Worm (Caenorhabditis elegans) whole organism, mixed stage, embryonic: Measurements from ENCODE around the gene nhr-123.

Source experiments
- bed-3 ChIP-seq: fragments of 200-800 bp; sonication (Bioruptor generic); optimal IDR thresholded peaks from 3 replicates; lab custom pipeline; 2018; ENCODE audit warnings: mild to moderate bottlenecking, missing genetic modification characterization, moderate library complexity, missing compliant biosample characterization
- blmp-1 ChIP-seq: fragments of 150-350 bp; optimal IDR thresholded peaks from 2 replicates; lab custom pipeline; 2014; ENCODE audit warnings: missing biosample characterization, missing genetic modification characterization
- ceh-39 ChIP-seq: fragments of 150-350 bp; optimal IDR thresholded peaks from 2 replicates; lab custom pipeline; 2014; ENCODE audit warnings: missing biosample characterization, missing genetic modification characterization
- ceh-43 ChIP-seq: fragments of 200-800 bp; sonication (Bioruptor generic); optimal IDR thresholded peaks from 2 replicates; lab custom pipeline; 2018; ENCODE audit warnings: mild to moderate bottlenecking, missing genetic modification characterization, moderate library complexity, missing compliant biosample characterization
- ceh-83 ChIP-seq: fragments of 200-800 bp; sonication (Bioruptor generic); optimal IDR thresholded peaks from 2 replicates; lab custom pipeline; 2018; ENCODE audit warnings: mild to moderate bottlenecking, missing genetic modification characterization, missing compliant biosample characterization
- ces-1 ChIP-seq: fragments of 150-350 bp; optimal IDR thresholded peaks from 2 replicates; lab custom pipeline; 2014; ENCODE audit warnings: missing biosample characterization, missing genetic modification reagents, missing genetic modification characterization
- cnd-1 ChIP-seq: fragments of 200-800 bp; sonication (Bioruptor generic); optimal IDR thresholded peaks from 2 replicates; lab custom pipeline; 2018; ENCODE audit warnings: mild to moderate bottlenecking, missing genetic modification characterization, missing compliant biosample characterization
- drap-1 ChIP-seq: fragments of 200-800 bp; sonication (Bioruptor generic); optimal IDR thresholded peaks from 3 replicates; lab custom pipeline; 2018; ENCODE audit warnings: mild to moderate bottlenecking, missing genetic modification characterization, missing compliant biosample characterization
- elt-1 ChIP-seq: sonication (generic microtip); optimal IDR thresholded peaks from 2 replicates; lab custom pipeline; 2017; ENCODE audit warnings: missing genetic modification characterization, mild to moderate bottlenecking, missing compliant biosample characterization, antibody characterized with exemption, moderate library complexity, borderline replicate concordance; ENCODE audit not compliant: insufficient read depth
- elt-3 ChIP-seq: fragments of 150-350 bp; optimal IDR thresholded peaks from 2 replicates; lab custom pipeline; 2014; ENCODE audit warnings: missing biosample characterization, missing genetic modification characterization
- flh-1 ChIP-seq: fragments of 200-800 bp; sonication (Bioruptor generic); optimal IDR thresholded peaks from 2 replicates; lab custom pipeline; 2018; ENCODE audit warnings: mild to moderate bottlenecking, missing genetic modification characterization, moderate library complexity, missing compliant biosample characterization
- ham-2 ChIP-seq: fragments of 200-800 bp; sonication (Bioruptor generic); optimal IDR thresholded peaks from 2 replicates; lab custom pipeline; 2018; ENCODE audit warnings: mild to moderate bottlenecking, missing genetic modification characterization, missing compliant biosample characterization
- hlh-1 ChIP-seq: fragments of 150-350 bp; optimal IDR thresholded peaks from 2 replicates; lab custom pipeline; 2014; ENCODE audit warnings: missing biosample characterization, missing genetic modification reagents, missing genetic modification characterization
- lin-13 ChIP-seq: fragments of 150-350 bp; optimal IDR thresholded peaks from 2 replicates; lab custom pipeline; 2014; ENCODE audit warnings: missing biosample characterization, missing genetic modification characterization
- mab-5 ChIP-seq: fragments of 150-350 bp; optimal IDR thresholded peaks from 2 replicates; lab custom pipeline; 2014; ENCODE audit warnings: missing biosample characterization, missing genetic modification characterization
- mep-1 ChIP-seq: fragments of 150-350 bp; optimal IDR thresholded peaks from 2 replicates; lab custom pipeline; 2017; ENCODE audit warnings: missing biosample characterization, missing genetic modification reagents, missing genetic modification characterization, inconsistent platforms
- mls-2 ChIP-seq: sonication (generic microtip); optimal IDR thresholded peaks from 2 replicates; lab custom pipeline; 2016; ENCODE audit warnings: mild to moderate bottlenecking, missing genetic modification characterization, moderate library complexity, missing compliant biosample characterization
- nhr-12 ChIP-seq: fragments of 150-350 bp; optimal IDR thresholded peaks from 2 replicates; lab custom pipeline; 2014; ENCODE audit warnings: missing biosample characterization, missing genetic modification characterization
- nhr-2 ChIP-seq: fragments of 150-350 bp; optimal IDR thresholded peaks from 2 replicates; lab custom pipeline; 2014; ENCODE audit warnings: missing biosample characterization, missing genetic modification characterization
- nhr-237 ChIP-seq: fragments of 150-350 bp; optimal IDR thresholded peaks from 2 replicates; lab custom pipeline; 2014; ENCODE audit warnings: missing biosample characterization, missing genetic modification characterization
- nhr-28 ChIP-seq: fragments of 150-350 bp; optimal IDR thresholded peaks from 2 replicates; lab custom pipeline; 2014; ENCODE audit warnings: missing biosample characterization, missing genetic modification characterization
- nhr-76 ChIP-seq: sonication (generic microtip); optimal IDR thresholded peaks from 2 replicates; lab custom pipeline; 2017; ENCODE audit warnings: missing biosample characterization, missing genetic modification characterization
- pha-4 ChIP-seq: fragments of 150-350 bp; optimal IDR thresholded peaks from 2 replicates; lab custom pipeline; 2018; ENCODE audit warnings: missing biosample characterization, missing genetic modification reagents, missing genetic modification characterization
- snpc-4 ChIP-seq: fragments of 150-350 bp; optimal IDR thresholded peaks from 2 replicates; lab custom pipeline; 2014; ENCODE audit warnings: missing biosample characterization, missing genetic modification characterization
- sptf-1 ChIP-seq: sonication (generic microtip); optimal IDR thresholded peaks from 2 replicates; lab custom pipeline; 2017; ENCODE audit warnings: mild to moderate bottlenecking, missing genetic modification characterization, moderate library complexity, missing compliant biosample characterization
- tbx-8 ChIP-seq: fragments of 200-800 bp; sonication (Bioruptor generic); optimal IDR thresholded peaks from 2 replicates; lab custom pipeline; 2018; ENCODE audit warnings: mild to moderate bottlenecking, missing genetic modification characterization, moderate library complexity, missing compliant biosample characterization
- unc-120 ChIP-seq: sonication (generic microtip); optimal IDR thresholded peaks from 2 replicates; lab custom pipeline; 2017; ENCODE audit warnings: missing genetic modification characterization, missing compliant biosample characterization; ENCODE audit not compliant: poor library complexity, severe bottlenecking
- unc-39 ChIP-seq: fragments of 150-350 bp; optimal IDR thresholded peaks from 2 replicates; lab custom pipeline; 2014; ENCODE audit warnings: missing biosample characterization, missing genetic modification characterization
- unc-62 ChIP-seq: fragments of 150-350 bp; optimal IDR thresholded peaks from 2 replicates; lab custom pipeline; 2014; ENCODE audit warnings: missing biosample characterization, missing genetic modification reagents, missing genetic modification characterization
- zip-8 ChIP-seq: fragments of 150-350 bp; optimal IDR thresholded peaks from 2 replicates; lab custom pipeline; 2014; ENCODE audit warnings: missing biosample characterization, missing genetic modification characterization
- ztf-11 ChIP-seq: fragments of 150-350 bp; optimal IDR thresholded peaks from 2 replicates; lab custom pipeline; 2014; ENCODE audit warnings: missing biosample characterization, missing genetic modification characterization

The nhr-123 gene

DNA sequence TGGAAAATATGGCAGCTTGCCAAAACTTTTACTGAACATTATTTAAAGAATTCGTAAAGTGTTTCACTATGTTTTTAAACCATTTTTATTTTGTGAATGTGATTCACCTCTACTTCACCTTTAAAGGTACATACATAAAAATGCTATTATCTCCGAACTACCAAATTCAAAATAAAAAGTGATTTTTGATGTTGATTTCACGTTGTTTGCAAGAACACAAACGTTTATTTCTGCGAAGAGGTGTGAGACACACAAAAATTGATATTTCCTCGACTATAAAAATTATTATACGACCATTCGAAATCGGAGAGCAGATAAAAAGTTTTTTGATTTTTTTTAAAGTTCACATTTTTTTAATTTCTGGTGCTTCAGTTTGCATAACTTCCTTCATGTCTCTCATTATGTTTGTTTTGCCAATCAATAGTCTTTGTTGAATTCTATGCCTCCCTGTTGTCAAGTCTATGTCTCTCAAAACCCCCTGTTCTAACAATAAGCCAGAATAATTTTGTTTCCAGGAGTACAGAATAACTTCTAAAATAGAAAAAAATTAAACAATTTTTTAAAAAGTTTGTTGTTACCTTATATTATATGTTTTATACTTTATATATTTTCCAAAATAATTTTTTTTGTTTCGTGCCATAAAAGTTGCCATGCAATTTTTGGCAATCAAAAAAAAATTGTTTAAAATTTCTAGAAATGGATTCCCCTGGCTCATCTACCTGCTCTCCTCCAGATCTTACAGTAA lies at the start of gene nhr-123:
nhr-123 (plus strand) TSS at position 695 of the 745 bp plus-strand sequence.
- TF ChIP-seq ztf-11 (tag; lab: Kevin White, UChicago) (no peak), unc-62 (GFP tag; lab: Kevin White, UChicago) (no peak), tbx-8 (GFP tag; lab: Kevin White, UChicago) (no peak), nhr-28 (no peak), nhr-76 (no peak), zip-8 (tag; lab: Kevin White, UChicago) (no peak), ceh-83 (GFP tag; lab: Kevin White, UChicago) (no peak), flh-1 (GFP tag; lab: Kevin White, UChicago) (no peak), blmp-1 (tag; lab: Kevin White, UChicago) (no peak), bed-3 (no peak)

DNA sequence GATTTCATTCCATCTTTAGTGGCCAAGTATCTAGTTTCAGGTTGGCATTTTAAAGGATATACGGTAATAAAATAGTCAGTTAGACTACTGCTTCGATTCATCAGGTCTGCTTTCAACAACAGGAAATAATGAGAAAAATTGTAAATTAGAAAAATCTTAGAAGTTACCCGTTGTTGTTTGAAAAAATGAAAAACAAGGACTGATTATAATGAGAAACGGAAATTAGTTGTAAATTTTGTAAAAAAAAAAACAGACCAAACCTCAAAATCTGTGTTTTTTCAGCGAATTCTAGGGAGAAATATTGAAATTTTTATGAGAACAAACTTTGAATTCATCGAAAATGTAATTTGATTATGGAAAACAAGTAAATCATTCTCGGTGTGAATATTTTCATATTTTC lies 48.2 kb upstream of the nhr-123 start, which contains the start of gene srh-62:
srh-62 (minus strand) TSS at position 101 of the 400 bp plus-strand sequence.
- TF ChIP-seq pha-4 (tag; lab: Kevin White, UChicago) (no peak), mls-2 (tag; lab: Kevin White, UChicago) (no peak), ceh-43 (GFP tag; lab: Kevin White, UChicago) (no peak), mep-1 (tag; lab: Kevin White, UChicago) (no peak), nhr-76 (no peak), cnd-1 (no peak), lin-13 (tag; lab: Kevin White, UChicago) (no peak), unc-120 (tag; lab: Kevin White, UChicago) (no peak), mab-5 (tag; lab: Kevin White, UChicago) (no peak), ceh-39 (tag; lab: Kevin White, UChicago) (no peak), nhr-237 (tag; lab: Kevin White, UChicago) (no peak), ztf-11 (tag; lab: Kevin White, UChicago) (no peak), nhr-12 (tag; lab: Kevin White, UChicago) (no peak), zip-8 (tag; lab: Kevin White, UChicago) (no peak), elt-3 (tag; lab: Kevin White, UChicago) (no peak), snpc-4 (tag; lab: Kevin White, UChicago) (no peak), nhr-2 (no peak), sptf-1 (tag; lab: Kevin White, UChicago) (no peak), unc-39 (tag; lab: Kevin White, UChicago) (no peak)
- TF ChIP-seq, all 35 proteins: peak for 0

DNA sequence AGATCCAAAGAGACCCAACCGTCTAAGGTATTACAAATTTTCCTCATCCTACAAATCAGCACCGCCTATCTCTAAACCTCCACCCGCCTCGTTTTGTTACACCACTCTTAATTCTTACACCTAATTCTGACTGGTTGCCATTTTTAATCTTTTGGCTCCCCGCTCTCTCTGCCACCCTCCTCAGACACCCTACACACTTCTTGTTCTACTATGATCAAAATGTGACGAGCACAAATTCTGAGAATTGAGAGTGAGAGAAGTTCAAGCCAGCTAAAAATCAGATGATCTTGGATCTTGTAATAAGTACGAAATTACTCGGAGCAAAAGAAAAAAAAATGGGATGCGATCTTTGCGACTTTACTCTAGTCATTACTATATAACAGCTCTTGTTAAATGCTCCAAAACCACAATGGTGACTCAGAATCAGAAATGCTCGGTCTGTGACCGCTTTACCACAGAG lies 47.0 kb upstream of the nhr-123 start, which contains the start of gene nhr-252:
nhr-252 (plus strand) TSS at position 410 of the 460 bp plus-strand sequence.
- TF ChIP-seq ham-2 (GFP tag; lab: Kevin White, UChicago) (no peak), ceh-43 (GFP tag; lab: Kevin White, UChicago) (no peak), ztf-11 (tag; lab: Kevin White, UChicago) (no peak), bed-3 (no peak), drap-1 (no peak), ces-1 (GFP tag; lab: Kevin White, UChicago) (no peak), elt-1 (no peak)

DNA sequence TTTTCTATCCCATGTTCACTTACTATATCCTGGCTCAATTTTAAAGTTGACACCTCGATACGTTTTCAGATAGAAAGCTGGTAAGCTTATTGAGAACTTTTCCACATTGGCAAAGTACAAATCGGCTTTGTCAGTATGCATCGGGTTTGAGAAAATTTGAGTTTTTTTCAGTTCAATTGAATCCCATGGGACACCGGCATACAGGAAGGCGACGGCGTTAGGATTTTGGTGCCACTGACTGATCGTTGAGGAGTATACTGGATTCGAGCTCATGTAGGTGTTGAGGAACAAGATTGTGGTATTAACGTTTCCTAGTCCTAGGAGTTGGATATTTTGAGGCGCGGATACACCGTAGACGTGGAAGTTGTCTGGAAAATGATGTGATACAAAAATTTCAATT lies 38.4 kb upstream of the nhr-123 start:
- TF ChIP-seq blmp-1 (tag; lab: Kevin White, UChicago), result no peak
- TF ChIP-seq snpc-4 (tag; lab: Kevin White, UChicago), result no peak
- no peak for TF ChIP-seq ceh-43 (GFP tag; lab: Kevin White, UChicago)
- no peak for TF ChIP-seq elt-1
- TF ChIP-seq ztf-11 (tag; lab: Kevin White, UChicago), result no peak
- TF ChIP-seq nhr-237 (tag; lab: Kevin White, UChicago), result no peak
- TF ChIP-seq nhr-76, result no peak
- TF ChIP-seq sptf-1 (tag; lab: Kevin White, UChicago), result no peak
- no peak for TF ChIP-seq ceh-83 (GFP tag; lab: Kevin White, UChicago)
- no peak for TF ChIP-seq hlh-1 (tag; lab: Kevin White, UChicago)
- TF ChIP-seq nhr-12 (tag; lab: Kevin White, UChicago), result no peak
- TF ChIP-seq mab-5 (tag; lab: Kevin White, UChicago), result no peak
- no peak for TF ChIP-seq ces-1 (GFP tag; lab: Kevin White, UChicago)
- no peak for TF ChIP-seq lin-13 (tag; lab: Kevin White, UChicago)
- TF ChIP-seq pha-4 (tag; lab: Kevin White, UChicago), result no peak
- no peak for TF ChIP-seq ceh-39 (tag; lab: Kevin White, UChicago)
